Worm (Caenorhabditis elegans): ENCODE data around the gene eat-3.

eat-3 gene

ce11 chrII:9324824-9325351, at the start of gene eat-3:
eat-3 (plus strand) TSS chrII:9324874.
- TF ChIP-seq tra-4 (tag; optimal IDR thresholded peaks at IDR 0.05): no peak
- TF ChIP-seq aly-1 (tag; optimal IDR thresholded peaks at IDR 0.05): no peak
- no peak for TF ChIP-seq ets-7 (tag; optimal IDR thresholded peaks at IDR 0.05)
- TF ChIP-seq hmg-4 (GFP tag; optimal IDR thresholded peaks at IDR 0.05): no peak
- TF ChIP-seq hmbx-1 (tag; optimal IDR thresholded peaks at IDR 0.05): no peak
- TF ChIP-seq pes-1 (GFP tag; IDR thresholded peaks at IDR 0.05): no peak
- no peak for TF ChIP-seq B0310.2 (tag; optimal IDR thresholded peaks at IDR 0.05)
- TF ChIP-seq sea-1 (GFP tag; conservative IDR thresholded peaks at IDR 0.05): no peak
- no peak for TF ChIP-seq tbx-11 (GFP tag; IDR thresholded peaks at IDR 0.05)
- TF ChIP-seq ceh-13 (GFP tag; optimal IDR thresholded peaks at IDR 0.05): no peak

- TF ChIP-seq scrt-1 (GFP tag; IDR thresholded peaks at IDR 0.05) (no peak), tbx-37 (GFP tag; conservative IDR thresholded peaks at IDR 0.05) (no peak), flt-1 (GFP tag; IDR thresholded peaks at IDR 0.05) (no peak), hmbx-1 (tag; optimal IDR thresholded peaks at IDR 0.05) (no peak), pes-1 (GFP tag; IDR thresholded peaks at IDR 0.05) (no peak), aly-1 (tag; optimal IDR thresholded peaks at IDR 0.05) (no peak), hmg-4 (GFP tag; optimal IDR thresholded peaks at IDR 0.05) (no peak), ceh-13 (GFP tag; optimal IDR thresholded peaks at IDR 0.05) (no peak), hnd-1 (tag; optimal IDR thresholded peaks at IDR 0.05) (no peak), tra-4 (tag; optimal IDR thresholded peaks at IDR 0.05) (no peak)
These were observed 49.5 kb upstream of the eat-3 start for ce11 chrII:9275173-9275572.

- TF ChIP-seq scrt-1 (GFP tag; IDR thresholded peaks at IDR 0.05) (no peak), tra-4 (tag; optimal IDR thresholded peaks at IDR 0.05) (no peak), ceh-36 (tag; optimal IDR thresholded peaks at IDR 0.05) (no peak), aly-1 (tag; optimal IDR thresholded peaks at IDR 0.05) (no peak), hmg-4 (GFP tag; optimal IDR thresholded peaks at IDR 0.05) (no peak)
These were observed 47.5 kb upstream of the eat-3 start for ce11 chrII:9277153-9277552.

- TF ChIP-seq tbx-37 (GFP tag; conservative IDR thresholded peaks at IDR 0.05) (no peak), sea-1 (GFP tag; conservative IDR thresholded peaks at IDR 0.05) (no peak), F13C5.2 (tag; optimal IDR thresholded peaks at IDR 0.05) (no peak), scrt-1 (GFP tag; IDR thresholded peaks at IDR 0.05) (no peak), pes-1 (GFP tag; IDR thresholded peaks at IDR 0.05) (no peak), hmg-4 (GFP tag; optimal IDR thresholded peaks at IDR 0.05) (no peak), ets-7 (tag; optimal IDR thresholded peaks at IDR 0.05) (no peak), hmbx-1 (tag; optimal IDR thresholded peaks at IDR 0.05) (no peak), ceh-13 (GFP tag; optimal IDR thresholded peaks at IDR 0.05) (no peak), aly-1 (tag; optimal IDR thresholded peaks at IDR 0.05) (no peak), ama-1 (optimal IDR thresholded peaks at IDR 0.05) (no peak), B0310.2 (tag; optimal IDR thresholded peaks at IDR 0.05) (no peak), flt-1 (GFP tag; IDR thresholded peaks at IDR 0.05) (no peak)
These were observed 45.7 kb upstream of the eat-3 start for ce11 chrII:9279016-9279415.

- TF ChIP-seq tbx-11 (GFP tag; IDR thresholded peaks at IDR 0.05) (no peak), tra-4 (tag; optimal IDR thresholded peaks at IDR 0.05) (no peak), pes-1 (GFP tag; IDR thresholded peaks at IDR 0.05) (no peak), flt-1 (GFP tag; IDR thresholded peaks at IDR 0.05) (no peak), ama-1 (optimal IDR thresholded peaks at IDR 0.05) (no peak), ceh-36 (tag; optimal IDR thresholded peaks at IDR 0.05) (no peak), tbx-37 (GFP tag; conservative IDR thresholded peaks at IDR 0.05) (no peak), hmg-4 (GFP tag; optimal IDR thresholded peaks at IDR 0.05) (no peak), sea-1 (GFP tag; conservative IDR thresholded peaks at IDR 0.05) (no peak), F13C5.2 (tag; optimal IDR thresholded peaks at IDR 0.05) (no peak), hmbx-1 (tag; optimal IDR thresholded peaks at IDR 0.05) (no peak), scrt-1 (GFP tag; IDR thresholded peaks at IDR 0.05) (no peak), hnd-1 (tag; optimal IDR thresholded peaks at IDR 0.05) (no peak), aly-1 (tag; optimal IDR thresholded peaks at IDR 0.05) (no peak), ceh-13 (GFP tag; optimal IDR thresholded peaks at IDR 0.05) (no peak), B0310.2 (tag; optimal IDR thresholded peaks at IDR 0.05) (no peak), ets-7 (tag; optimal IDR thresholded peaks at IDR 0.05) (no peak)
These were observed 44.5 kb upstream of the eat-3 start, which contains the start of gene gldi-3 for ce11 chrII:9280048-9280772. gldi-3 (minus strand) TSS chrII:9280098.

ce11 chrII:9280846-9281245, 43.8 kb upstream of the eat-3 start:
- TF ChIP-seq hnd-1 (tag; optimal IDR thresholded peaks at IDR 0.05) (no peak), sea-1 (GFP tag; conservative IDR thresholded peaks at IDR 0.05) (no peak), hmbx-1 (tag; optimal IDR thresholded peaks at IDR 0.05) (no peak), ceh-36 (tag; optimal IDR thresholded peaks at IDR 0.05) (no peak), scrt-1 (GFP tag; IDR thresholded peaks at IDR 0.05) (no peak), F13C5.2 (tag; optimal IDR thresholded peaks at IDR 0.05) (no peak), B0310.2 (tag; optimal IDR thresholded peaks at IDR 0.05) (no peak), ets-7 (tag; optimal IDR thresholded peaks at IDR 0.05) (no peak), tra-4 (tag; optimal IDR thresholded peaks at IDR 0.05) (no peak), tbx-37 (GFP tag; conservative IDR thresholded peaks at IDR 0.05) (no peak), flt-1 (GFP tag; IDR thresholded peaks at IDR 0.05) (no peak), tbx-11 (GFP tag; IDR thresholded peaks at IDR 0.05) (no peak), pes-1 (GFP tag; IDR thresholded peaks at IDR 0.05) (no peak), hmg-4 (GFP tag; optimal IDR thresholded peaks at IDR 0.05) (no peak), ceh-13 (GFP tag; optimal IDR thresholded peaks at IDR 0.05) (no peak), aly-1 (tag; optimal IDR thresholded peaks at IDR 0.05) (no peak), ama-1 (optimal IDR thresholded peaks at IDR 0.05) (no peak)

ce11 chrII:9281595-9281994, 43.1 kb upstream of the eat-3 start:
- TF ChIP-seq ceh-13 (GFP tag; optimal IDR thresholded peaks at IDR 0.05) (no peak), tra-4 (tag; optimal IDR thresholded peaks at IDR 0.05) (no peak), flt-1 (GFP tag; IDR thresholded peaks at IDR 0.05) (no peak), ets-7 (tag; optimal IDR thresholded peaks at IDR 0.05) (no peak), hmbx-1 (tag; optimal IDR thresholded peaks at IDR 0.05) (no peak), ceh-36 (tag; optimal IDR thresholded peaks at IDR 0.05) (no peak), sea-1 (GFP tag; conservative IDR thresholded peaks at IDR 0.05) (no peak), scrt-1 (GFP tag; IDR thresholded peaks at IDR 0.05) (no peak), tbx-11 (GFP tag; IDR thresholded peaks at IDR 0.05) (no peak), pes-1 (GFP tag; IDR thresholded peaks at IDR 0.05) (no peak), hmg-4 (GFP tag; optimal IDR thresholded peaks at IDR 0.05) (no peak), B0310.2 (tag; optimal IDR thresholded peaks at IDR 0.05) (no peak), tbx-37 (GFP tag; conservative IDR thresholded peaks at IDR 0.05) (no peak)
